Worm (Caenorhabditis elegans): ENCODE results near the gene clec-127.

Gene clec-127

DNA sequence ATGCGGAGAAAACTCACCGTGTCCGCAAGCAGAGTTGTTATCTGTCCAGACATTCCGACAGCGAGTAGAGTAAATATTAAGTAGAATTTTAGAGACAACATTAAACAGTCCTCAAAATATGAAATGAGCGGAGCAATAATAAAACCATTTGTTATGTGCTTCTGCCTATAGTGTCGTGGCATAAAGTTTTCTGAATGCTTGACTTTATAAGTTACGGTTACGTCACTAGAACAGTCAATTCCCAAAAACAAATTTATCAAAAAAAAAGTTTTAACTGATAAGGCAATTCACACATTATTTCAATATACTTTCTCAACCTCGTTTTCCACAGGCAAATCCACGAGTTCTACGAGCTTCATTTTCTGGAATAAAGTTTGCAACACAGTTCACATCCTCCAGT is at the start of gene clec-127:
Gene clec-127, minus strand, starts transcription at position 101 of the 400 bp plus-strand sequence.
- TF ChIP-seq him-1 (tag; optimal IDR thresholded peaks at IDR 0.05) (no peak), W03F9.2 (tag; optimal IDR thresholded peaks at IDR 0.05) (no peak), dao-5 (tag; optimal IDR thresholded peaks at IDR 0.05) (no peak)

DNA sequence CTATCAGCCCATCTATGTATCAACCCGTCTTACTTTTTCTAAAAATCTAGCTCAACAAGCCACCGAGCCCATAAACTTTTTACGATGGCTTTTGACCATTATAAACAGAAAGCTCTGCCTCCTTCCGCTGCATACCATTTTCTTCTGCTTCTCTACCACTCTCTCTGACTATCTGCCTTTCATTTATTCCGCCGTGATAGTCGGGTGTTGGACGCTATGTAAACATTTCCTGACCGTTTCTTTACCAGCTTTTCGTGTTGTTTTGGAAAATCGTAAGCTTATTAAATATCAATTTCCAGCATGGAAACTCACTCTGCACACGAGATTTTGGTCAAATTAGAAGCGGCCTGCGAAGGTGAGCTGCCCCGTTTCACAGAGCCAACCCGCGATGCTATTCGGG is 48.5 kb upstream of the clec-127 start, which contains the start of gene F40E12.1:
Gene F40E12.1, plus strand, starts transcription at position 301 of the 400 bp plus-strand sequence.
- TF ChIP-seq W03F9.2 (tag; optimal IDR thresholded peaks at IDR 0.05) (no peak), dao-5 (tag; optimal IDR thresholded peaks at IDR 0.05) (no peak), him-1 (tag; optimal IDR thresholded peaks at IDR 0.05) (no peak)

ce11 chrII:3616615-3617014 is 47.6 kb upstream of the clec-127 start:
- TF ChIP-seq him-1 (tag; optimal IDR thresholded peaks at IDR 0.05): no peak
- no peak for TF ChIP-seq W03F9.2 (tag; optimal IDR thresholded peaks at IDR 0.05)
- no peak for TF ChIP-seq dao-5 (tag; optimal IDR thresholded peaks at IDR 0.05)

- TF ChIP-seq dao-5 (tag; optimal IDR thresholded peaks at IDR 0.05) (no peak), W03F9.2 (tag; optimal IDR thresholded peaks at IDR 0.05) (no peak)
Measured at ce11 chrII:3609764-3610163, 40.7 kb upstream of the clec-127 start, which contains the start of gene Y49F6A.5. Gene Y49F6A.5, minus strand, starts transcription at chrII:3609864.

DNA sequence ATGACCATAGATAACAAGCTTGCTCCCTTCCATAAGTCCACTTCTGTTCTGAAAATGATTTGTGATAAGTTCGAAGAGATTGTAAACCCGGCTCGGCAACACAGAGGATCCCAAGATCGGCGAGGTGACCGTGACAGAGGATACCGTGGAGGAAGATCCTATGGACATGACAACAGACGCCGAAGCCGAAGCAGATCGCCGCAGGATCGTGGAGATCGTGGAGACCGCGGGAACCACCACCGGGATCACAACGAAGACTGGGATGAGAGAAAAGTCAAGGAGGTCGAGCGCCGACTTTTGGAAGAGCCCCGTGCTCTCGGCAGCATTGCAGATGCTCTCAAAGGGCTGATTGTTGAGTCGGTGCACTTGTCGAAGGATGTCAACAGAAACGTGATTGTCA is 35.6 kb upstream of the clec-127 start:
- TF ChIP-seq W03F9.2 (tag; optimal IDR thresholded peaks at IDR 0.05): no peak
- no peak for TF ChIP-seq dao-5 (tag; optimal IDR thresholded peaks at IDR 0.05)
- no peak for TF ChIP-seq him-1 (tag; optimal IDR thresholded peaks at IDR 0.05)

DNA sequence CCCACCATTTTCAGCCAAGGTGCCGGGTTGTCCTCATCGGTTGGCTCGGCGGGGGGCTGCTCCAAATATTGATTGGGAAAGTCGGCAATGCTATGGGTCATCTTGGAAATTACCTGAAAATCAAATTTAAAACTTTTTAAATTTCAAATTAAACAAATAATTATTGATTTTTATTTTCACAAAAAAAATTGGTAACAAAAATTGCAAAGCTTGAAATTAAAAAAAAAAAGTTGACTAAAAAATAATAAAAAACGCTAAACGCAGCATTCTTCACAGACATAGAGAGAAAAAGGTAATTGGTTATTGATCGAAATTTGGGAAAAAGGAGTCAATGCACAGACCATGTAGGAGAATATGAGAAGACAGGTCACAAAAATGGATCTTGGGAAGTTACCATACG is 29.7 kb upstream of the clec-127 start, which contains the start of gene Y49F6A.11:
Gene Y49F6A.11, minus strand, starts transcription at position 101 of the 400 bp plus-strand sequence.
- TF ChIP-seq dao-5 (tag; optimal IDR thresholded peaks at IDR 0.05): no peak
- TF ChIP-seq him-1 (tag; optimal IDR thresholded peaks at IDR 0.05): no peak
- no peak for TF ChIP-seq W03F9.2 (tag; optimal IDR thresholded peaks at IDR 0.05)

DNA sequence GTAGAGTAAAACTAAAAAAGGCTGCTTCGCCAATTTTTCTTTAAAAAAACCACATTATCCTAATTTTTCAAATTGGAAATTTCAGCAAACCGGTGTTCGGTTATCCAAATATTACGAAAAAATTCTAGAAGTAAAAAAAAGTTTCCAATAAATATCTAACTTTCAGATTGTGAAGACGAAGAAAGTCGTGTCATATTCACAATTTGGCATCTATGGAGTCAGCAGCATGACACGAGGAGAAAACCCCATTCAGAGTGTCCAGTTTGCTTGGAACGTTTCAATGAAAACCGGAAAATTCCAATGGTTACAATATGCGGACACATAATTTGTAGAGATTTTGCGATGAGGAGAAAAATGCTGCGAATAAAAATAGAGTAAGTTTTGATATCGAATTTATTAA is 26.3 kb upstream of the clec-127 start, which contains the start of gene Y49F6A.12:
Gene Y49F6A.12, plus strand, starts transcription at position 301 of the 400 bp plus-strand sequence.
- TF ChIP-seq W03F9.2 (tag; optimal IDR thresholded peaks at IDR 0.05) (no peak), him-1 (tag; optimal IDR thresholded peaks at IDR 0.05) (no peak), dao-5 (tag; optimal IDR thresholded peaks at IDR 0.05) (no peak)

- no peak for TF ChIP-seq dao-5 (tag; optimal IDR thresholded peaks at IDR 0.05)
- no peak for TF ChIP-seq him-1 (tag; optimal IDR thresholded peaks at IDR 0.05)
- no peak for TF ChIP-seq W03F9.2 (tag; optimal IDR thresholded peaks at IDR 0.05)
Measured at ce11 chrII:3583402-3583801, 14.4 kb upstream of the clec-127 start, which contains the start of gene srh-60. Gene srh-60, plus strand, starts transcription at chrII:3583702.

- TF ChIP-seq him-1 (tag; optimal IDR thresholded peaks at IDR 0.05) (no peak), W03F9.2 (tag; optimal IDR thresholded peaks at IDR 0.05) (no peak), dao-5 (tag; optimal IDR thresholded peaks at IDR 0.05) (no peak)
Measured at ce11 chrII:3581752-3582151, 12.7 kb upstream of the clec-127 start, which contains the start of gene srh-59. Gene srh-59, plus strand, starts transcription at chrII:3582052.

ce11 chrII:3579767-3580166 is 10.7 kb upstream of the clec-127 start, which contains the start of gene clec-134:
Gene clec-134, plus strand, starts transcription at chrII:3580067.
- TF ChIP-seq him-1 (tag; optimal IDR thresholded peaks at IDR 0.05) (no peak), W03F9.2 (tag; optimal IDR thresholded peaks at IDR 0.05) (no peak), dao-5 (tag; optimal IDR thresholded peaks at IDR 0.05) (no peak)

ce11 chrII:3578121-3578520 is 9.1 kb upstream of the clec-127 start, which contains the start of gene clec-133:
Gene clec-133, plus strand, starts transcription at chrII:3578421.
- TF ChIP-seq dao-5 (tag; optimal IDR thresholded peaks at IDR 0.05): no peak
- no peak for TF ChIP-seq him-1 (tag; optimal IDR thresholded peaks at IDR 0.05)
- no peak for TF ChIP-seq W03F9.2 (tag; optimal IDR thresholded peaks at IDR 0.05)

- TF ChIP-seq dao-5 (tag; optimal IDR thresholded peaks at IDR 0.05) (no peak), him-1 (tag; optimal IDR thresholded peaks at IDR 0.05) (no peak), W03F9.2 (tag; optimal IDR thresholded peaks at IDR 0.05) (no peak)
Measured at ce11 chrII:3576742-3577141, 7.7 kb upstream of the clec-127 start, which contains the start of gene clec-132. Gene clec-132, plus strand, starts transcription at chrII:3577042.

- TF ChIP-seq him-1 (tag; optimal IDR thresholded peaks at IDR 0.05) (no peak), W03F9.2 (tag; optimal IDR thresholded peaks at IDR 0.05) (no peak), dao-5 (tag; optimal IDR thresholded peaks at IDR 0.05) (no peak)
Measured at ce11 chrII:3573255-3573654, 4.2 kb upstream of the clec-127 start, which contains the start of gene clec-130. Gene clec-130, plus strand, starts transcription at chrII:3573555.

ce11 chrII:3570927-3571538 is 2.0 kb upstream of the clec-127 start, which contains the start of the genes clec-128 and clec-129:
Gene clec-128, minus strand, starts transcription at chrII:3571027.
Gene clec-129, plus strand, starts transcription at chrII:3571488.
- TF ChIP-seq him-1 (tag; optimal IDR thresholded peaks at IDR 0.05) (no peak), dao-5 (tag; optimal IDR thresholded peaks at IDR 0.05) (no peak)
